Fruit fly (Drosophila melanogaster): Measurements from ENCODE around the gene kek5.

dm6 chrX:19498755-19499321 lies 145.9 kb downstream of the kek5 start:
- TF ChIP-seq her (GFP tag; optimal IDR thresholded peaks at IDR 0.05) = peak; percentile 23
- TF ChIP-seq sc (optimal IDR thresholded peaks at IDR 0.05) = no peak
- no peak for TF ChIP-seq sc (GFP tag; optimal IDR thresholded peaks at IDR 0.05)
- no peak for TF ChIP-seq kah (GFP tag; optimal IDR thresholded peaks at IDR 0.05)
- TF ChIP-seq CG12299 (tag; optimal IDR thresholded peaks at IDR 0.05) = no peak
- no peak for TF ChIP-seq CG18599 (GFP tag; optimal IDR thresholded peaks at IDR 0.05)
- TF ChIP-seq mam (GFP tag; optimal IDR thresholded peaks at IDR 0.05) = no peak
- no peak for TF ChIP-seq ase (GFP tag; IDR thresholded peaks at IDR 0.05)
- no peak for TF ChIP-seq CG30020 (tag; optimal IDR thresholded peaks at IDR 0.05)
- TF ChIP-seq CG9876 (GFP tag; optimal IDR thresholded peaks at IDR 0.05) = no peak
- TF ChIP-seq CG11696 (GFP tag; IDR thresholded peaks at IDR 0.05) = no peak
- TF ChIP-seq sisA (GFP tag; IDR thresholded peaks at IDR 0.05) = no peak
- no peak for TF ChIP-seq Antp (GFP tag; optimal IDR thresholded peaks at IDR 0.05)
- TF ChIP-seq pan (optimal IDR thresholded peaks at IDR 0.05) = no peak
- TF ChIP-seq pan (GFP tag; optimal IDR thresholded peaks at IDR 0.05 in 1 of 2, IDR thresholded peaks at IDR 0.05 in 1 of 2) = no peak

All from whole organism, embryonic.